Fruit fly (Drosophila melanogaster): ENCODE data around the gene b.
A peak's percentile ranks its signal among the peaks of the same experiment; 100 is the strongest.

b gene

dm6 chr2L:13780109-13780947 is 40.7 kb upstream of the b start, which contains the start of the genes CG9008 and p38b (continued):
- TF ChIP-seq ato (GFP tag; IDR thresholded peaks at IDR 0.05; ENCODE audit: partially characterized antibody) (0 out of 2 replicates have a peak, but pooled peaks have one; percentile 40), CG10431 (GFP tag; optimal IDR thresholded peaks at IDR 0.05) (peak; percentile 75), eyg (GFP tag; optimal IDR thresholded peaks at IDR 0.05) (no peak), lilli (GFP tag; optimal IDR thresholded peaks at IDR 0.05) (peak; percentile 70), bsh (GFP tag; optimal IDR thresholded peaks at IDR 0.05) (peak; percentile 54 to 75), CG16813 (GFP tag; IDR thresholded peaks at IDR 0.05; ENCODE audit: partially characterized antibody) (peak; percentile 25; the same call in 1 of the 3 replicates), ERR (GFP tag; optimal IDR thresholded peaks at IDR 0.05) (no peak), CG11085 (GFP tag; IDR thresholded peaks at IDR 0.05) (no peak), Ptx1 (GFP tag; IDR thresholded peaks at IDR 0.05) (peak; percentile 75), CG10209 (GFP tag; optimal IDR thresholded peaks at IDR 0.05) (peak; percentile 88), CG4404 (GFP tag; IDR thresholded peaks at IDR 0.05) (no peak), CG2129 (GFP tag; IDR thresholded peaks at IDR 0.05; ENCODE audit: partially characterized antibody) (no peak), gcm (GFP tag; optimal IDR thresholded peaks at IDR 0.05) (peak; percentile 80), jigr1 (GFP tag; IDR thresholded peaks at IDR 0.05) (no peak), CG9797 (GFP tag; optimal IDR thresholded peaks at IDR 0.05) (peak; percentile 8), CG18476 (GFP tag; optimal IDR thresholded peaks at IDR 0.05) (peak; percentile 72), CG13424 (tag; optimal IDR thresholded peaks at IDR 0.05) (peak; percentile 92), jumu (GFP tag; optimal IDR thresholded peaks at IDR 0.05) (peak; percentile 11), CG4328 (GFP tag; optimal IDR thresholded peaks at IDR 0.05) (peak; percentile 81), pros (GFP tag; optimal IDR thresholded peaks at IDR 0.05) (no peak), esg (GFP tag; conservative IDR thresholded peaks at IDR 0.05) (peak; percentile 57; the same call in 1 of the 2 replicates), Usf (GFP tag; optimal IDR thresholded peaks at IDR 0.05) (peak; percentile 71), CG10366 (GFP tag; IDR thresholded peaks at IDR 0.05) (peak; percentile 56; the same call in 1 of the 2 replicates), Ada2b (GFP tag; IDR thresholded peaks at IDR 0.05) (peak; percentile 32; the same call in 1 of the 2 replicates), nom (GFP tag; optimal IDR thresholded peaks at IDR 0.05) (peak; percentile 59), Meics (GFP tag; optimal IDR thresholded peaks at IDR 0.05) (peak; percentile 93), CG13624 (GFP tag; optimal IDR thresholded peaks at IDR 0.05) (peak; percentile 54), dpn (GFP tag; optimal IDR thresholded peaks at IDR 0.05) (peak; percentile 30 to 83), CG17829 (tag; optimal IDR thresholded peaks at IDR 0.05) (peak; percentile 88), Adf1 (GFP tag; IDR thresholded peaks at IDR 0.05) (peak; percentile 23; the same call in 1 of the 2 replicates), hbn (GFP tag; IDR thresholded peaks at IDR 0.05; ENCODE audit: partially characterized antibody) (no peak), CG9932 (GFP tag; IDR thresholded peaks at IDR 0.05) (peak; percentile 82), CG12104 (GFP tag; optimal IDR thresholded peaks at IDR 0.05) (peak; percentile 90), HLH54F (GFP tag; optimal IDR thresholded peaks at IDR 0.05) (peak; percentile 44), CG7357 (GFP tag; IDR thresholded peaks at IDR 0.05) (peak; percentile 39; the same call in 1 of the 3 replicates), bab2 (GFP tag; optimal IDR thresholded peaks at IDR 0.05) (peak; percentile 46), CG2202 (tag; optimal IDR thresholded peaks at IDR 0.05) (peak; percentile 12), sim (GFP tag; IDR thresholded peaks at IDR 0.05) (no peak), NC2α (GFP tag; optimal IDR thresholded peaks at IDR 0.05) (no peak), kah (GFP tag; optimal IDR thresholded peaks at IDR 0.05) (peak; percentile 59), fd96Cb (tag; optimal IDR thresholded peaks at IDR 0.05) (peak; percentile 80), sens-2 (GFP tag; IDR thresholded peaks at IDR 0.05) (no peak), Ets65A (GFP tag) (peak; percentile 92), CG3995 (GFP tag; optimal IDR thresholded peaks at IDR 0.05) (no peak), CG5180 (GFP tag; optimal IDR thresholded peaks at IDR 0.05) (peak; percentile 62), CG6254 (GFP tag; optimal IDR thresholded peaks at IDR 0.05) (peak; percentile 47), dmrt99B (tag; optimal IDR thresholded peaks at IDR 0.05) (peak; percentile 89), CG18619 (GFP tag; optimal IDR thresholded peaks at IDR 0.05) (peak; percentile 90)

Data from whole organism, embryonic.